Fruit fly (Drosophila melanogaster) whole organism, embryonic: Measurements from ENCODE around the gene ssp3.

Experiments used
- B-H1 ChIP-seq: fragments of 200-800 bp; sonication (Bioruptor generic); IDR thresholded peaks from 3 replicates; pipeline ENCODE4 v1.3.6; 2022; ENCODE audit warnings: missing biosample characterization, missing genetic modification characterization
- Blimp-1 ChIP-seq: fragments of 200-800 bp; sonication (Bioruptor generic); optimal IDR thresholded peaks from 3 replicates; lab custom pipeline; 2018; ENCODE audit warnings: missing biosample characterization, missing genetic modification characterization, mild to moderate bottlenecking, moderate library complexity, missing genetic modification reagents
- CG1024 ChIP-seq: fragments of 200-800 bp; sonication (Bioruptor generic); IDR thresholded peaks from 2 replicates; pipeline ENCODE4 v1.3.6; 2022; ENCODE audit warnings: missing biosample characterization, missing genetic modification characterization
- CG10431 ChIP-seq: fragments of 200-800 bp; sonication (Bioruptor generic); optimal IDR thresholded peaks from 3 replicates; lab custom pipeline; 2018; ENCODE audit warnings: missing biosample characterization, mild to moderate bottlenecking, missing genetic modification characterization
- CG10959 ChIP-seq: fragments of 200-800 bp; sonication (Bioruptor generic); IDR thresholded peaks from 2 replicates; pipeline ENCODE4 v1.3.6; 2022; ENCODE audit warnings: missing biosample characterization, missing genetic modification characterization
- CG11247 ChIP-seq: fragments of 200-800 bp; sonication (Bioruptor generic); IDR thresholded peaks from 2 replicates; pipeline ENCODE4 v1.3.6; 2022; ENCODE audit warnings: missing biosample characterization, missing genetic modification characterization
- CG11456 ChIP-seq: fragments of 200-800 bp; sonication (Bioruptor generic); IDR thresholded peaks from 3 replicates; pipeline ENCODE4 v1.3.6; 2022; ENCODE audit warnings: missing biosample characterization, missing genetic modification characterization
- CG12299 ChIP-seq: fragments of 200-800 bp; sonication (Bioruptor generic); optimal IDR thresholded peaks from 2 replicates; lab custom pipeline; 2018; ENCODE audit warnings: missing biosample characterization, mild to moderate bottlenecking, missing genetic modification characterization
- CG13894 ChIP-seq: fragments of 200-800 bp; sonication (Bioruptor generic); optimal IDR thresholded peaks from 3 replicates; lab custom pipeline; 2018; ENCODE audit warnings: missing biosample characterization, mild to moderate bottlenecking, missing genetic modification characterization, moderate library complexity
- CG15601 ChIP-seq: fragments of 200-800 bp; sonication (Bioruptor generic); optimal IDR thresholded peaks from 3 replicates; lab custom pipeline; 2019; ENCODE audit warnings: missing biosample characterization, mild to moderate bottlenecking, missing genetic modification characterization, moderate library complexity
- CG18599 ChIP-seq: fragments of 200-800 bp; sonication (Bioruptor generic); optimal IDR thresholded peaks from 3 replicates; lab custom pipeline; 2017; ENCODE audit warnings: missing biosample characterization, missing genetic modification characterization, mild to moderate bottlenecking, moderate library complexity, missing genetic modification reagents
- CG2875 ChIP-seq: fragments of 200-800 bp; sonication (Bioruptor generic); optimal IDR thresholded peaks from 2 replicates; lab custom pipeline; 2017; ENCODE audit warnings: missing biosample characterization, mild to moderate bottlenecking, missing genetic modification characterization, missing genetic modification reagents
- CG3065 ChIP-seq: fragments of 200-800 bp; sonication (Bioruptor generic); optimal IDR thresholded peaks from 2 replicates; lab custom pipeline; 2016; ENCODE audit warnings: missing biosample characterization, missing genetic modification characterization
- CG31365 ChIP-seq: fragments of 200-800 bp; sonication (Bioruptor generic); optimal IDR thresholded peaks from 2 replicates; lab custom pipeline; 2018; ENCODE audit warnings: missing biosample characterization, mild to moderate bottlenecking, missing genetic modification characterization
- CG34422 ChIP-seq: fragments of 200-800 bp; sonication (Bioruptor generic); IDR thresholded peaks from 3 replicates; pipeline ENCODE4 v1.3.6; 2022; ENCODE audit warnings: missing biosample characterization, missing genetic modification characterization
- CG4282 ChIP-seq: fragments of 200-800 bp; sonication (Bioruptor generic); optimal IDR thresholded peaks from 2 replicates; lab custom pipeline; 2016; ENCODE audit warnings: missing biosample characterization, missing genetic modification characterization
- CG6813 ChIP-seq: fragments of 200-800 bp; sonication (Bioruptor generic); optimal IDR thresholded peaks from 2 replicates; lab custom pipeline; 2017; ENCODE audit warnings: missing biosample characterization, missing genetic modification characterization, mild to moderate bottlenecking, moderate library complexity, missing genetic modification reagents
- CG7271 ChIP-seq: fragments of 200-800 bp; sonication (Bioruptor generic); optimal IDR thresholded peaks from 2 replicates; lab custom pipeline; 2018; ENCODE audit warnings: missing biosample characterization, mild to moderate bottlenecking, missing genetic modification characterization, moderate library complexity
- CG7963 ChIP-seq: fragments of 200-800 bp; sonication (Bioruptor generic); IDR thresholded peaks from 3 replicates; pipeline ENCODE4 v1.3.6; 2022; ENCODE audit warnings: missing biosample characterization, missing genetic modification characterization; ENCODE audit not compliant: partially characterized antibody
- CG8281 ChIP-seq: fragments of 200-800 bp; sonication (Bioruptor generic); optimal IDR thresholded peaks from 2 replicates; lab custom pipeline; 2018; ENCODE audit warnings: missing biosample characterization, mild to moderate bottlenecking, missing genetic modification characterization, moderate library complexity
- CG8765 ChIP-seq: fragments of 200-800 bp; sonication (Bioruptor generic); IDR thresholded peaks from 2 replicates; pipeline ENCODE4 v1.3.6; 2022; ENCODE audit warnings: missing biosample characterization, missing genetic modification characterization
- CG9215 ChIP-seq: fragments of 200-800 bp; sonication (Bioruptor generic); IDR thresholded peaks from 2 replicates; pipeline ENCODE4 v1.3.6; 2022; ENCODE audit warnings: missing biosample characterization, missing genetic modification characterization
- CG9609 ChIP-seq: fragments of 200-800 bp; sonication (Bioruptor generic); optimal IDR thresholded peaks from 3 replicates; lab custom pipeline; 2016; ENCODE audit warnings: missing biosample characterization, missing genetic modification characterization
- CHES-1-like ChIP-seq: fragments of 200-800 bp; sonication (Bioruptor generic); optimal IDR thresholded peaks from 2 replicates; lab custom pipeline; 2016; ENCODE audit warnings: missing biosample characterization, missing genetic modification characterization
- E2f1 ChIP-seq: fragments of 200-800 bp; sonication (Bioruptor generic); IDR thresholded peaks from 2 replicates; pipeline ENCODE4 v1.3.6; 2022; ENCODE audit warnings: missing biosample characterization, missing genetic modification characterization
- E2f2 ChIP-seq: fragments of 200-800 bp; sonication (Bioruptor generic); IDR thresholded peaks from 2 replicates; pipeline ENCODE4 v1.3.6; 2022; ENCODE audit warnings: missing biosample characterization, missing genetic modification characterization
- GATAe ChIP-seq: fragments of 200-800 bp; sonication (Bioruptor generic); conservative IDR thresholded peaks from 2 replicates; pipeline ENCODE4 v1.3.6; 2022; ENCODE audit warnings: missing biosample characterization, missing genetic modification characterization
- HLH54F ChIP-seq: fragments of 200-800 bp; sonication (Bioruptor generic); optimal IDR thresholded peaks from 3 replicates; lab custom pipeline; 2016; ENCODE audit warnings: missing biosample characterization, missing genetic modification characterization
- Hsf ChIP-seq: fragments of 200-800 bp; sonication (Bioruptor generic); optimal IDR thresholded peaks from 3 replicates; lab custom pipeline; 2016; ENCODE audit warnings: missing biosample characterization, missing genetic modification characterization
- Lim3 ChIP-seq: fragments of 200-800 bp; sonication (Bioruptor generic); IDR thresholded peaks from 2 replicates; pipeline ENCODE4 v1.3.6; 2022; ENCODE audit warnings: missing biosample characterization, missing genetic modification characterization
- NC2α ChIP-seq: fragments of 200-800 bp; sonication (Bioruptor generic); optimal IDR thresholded peaks from 2 replicates; lab custom pipeline; 2016; ENCODE audit warnings: missing biosample characterization, missing genetic modification characterization
- Nf-YA ChIP-seq: fragments of 200-800 bp; sonication (Bioruptor generic); IDR thresholded peaks from 2 replicates; pipeline ENCODE4 v1.3.6; 2022; ENCODE audit warnings: missing biosample characterization, missing genetic modification characterization
- Pdp1 ChIP-seq, 2 experiments: fragments of 200-800 bp; sonication (Bioruptor generic); optimal IDR thresholded peaks; 3 replicates each; lab custom pipeline; 2016; ENCODE audit warnings: missing biosample characterization in 2 of 2, missing genetic modification characterization in 2 of 2, mild to moderate bottlenecking in 1 of 2, moderate library complexity in 1 of 2
- Sox102F ChIP-seq: fragments of 200-800 bp; sonication (Bioruptor generic); optimal IDR thresholded peaks from 2 replicates; lab custom pipeline; 2018; ENCODE audit warnings: missing biosample characterization, mild to moderate bottlenecking, missing genetic modification characterization, moderate library complexity
- Ssrp ChIP-seq: fragments of 200-800 bp; sonication (Bioruptor generic); optimal IDR thresholded peaks from 2 replicates; lab custom pipeline; 2018; ENCODE audit warnings: missing biosample characterization, mild to moderate bottlenecking, missing genetic modification characterization, moderate library complexity
- abd-A ChIP-seq: fragments of 200-800 bp; sonication (Bioruptor generic); optimal IDR thresholded peaks from 3 replicates; lab custom pipeline; 2019; ENCODE audit warnings: missing biosample characterization, mild to moderate bottlenecking, missing genetic modification characterization, moderate library complexity
- amos ChIP-seq: fragments of 200-800 bp; sonication (Bioruptor generic); IDR thresholded peaks from 2 replicates; pipeline ENCODE4 v1.3.6; 2022; ENCODE audit warnings: missing biosample characterization, missing genetic modification characterization; ENCODE audit not compliant: partially characterized antibody
- az2 ChIP-seq: fragments of 200-800 bp; sonication (Bioruptor generic); optimal IDR thresholded peaks from 3 replicates; lab custom pipeline; 2016; ENCODE audit warnings: missing biosample characterization, missing genetic modification characterization
- br ChIP-seq: fragments of >200 bp; optimal IDR thresholded peaks from 2 replicates; lab custom pipeline; 2017
- chif ChIP-seq, 2 experiments: fragments of 200-800 bp; sonication (Bioruptor generic); optimal IDR thresholded peaks; 3 replicates each; lab custom pipeline; 2016; ENCODE audit warnings: missing biosample characterization in 2 of 2, missing genetic modification characterization in 2 of 2
- dm ChIP-seq: fragments of 200-800 bp; sonication (Bioruptor generic); optimal IDR thresholded peaks from 3 replicates; lab custom pipeline; 2016; ENCODE audit warnings: missing biosample characterization, missing genetic modification characterization
- esg ChIP-seq: fragments of 200-800 bp; sonication (Bioruptor generic); conservative IDR thresholded peaks from 2 replicates; pipeline ENCODE4 v1.3.6; 2022; ENCODE audit warnings: missing biosample characterization, missing genetic modification characterization
- grau ChIP-seq: fragments of 200-800 bp; optimal IDR thresholded peaks from 3 replicates; lab custom pipeline; 2019; ENCODE audit warnings: missing biosample characterization, mild to moderate bottlenecking, missing genetic modification characterization, moderate library complexity
- ham ChIP-seq: fragments of 200-800 bp; sonication (Bioruptor generic); IDR thresholded peaks from 2 replicates; pipeline ENCODE4 v1.3.6; 2022; ENCODE audit warnings: missing biosample characterization, missing genetic modification characterization
- hbn ChIP-seq: fragments of 200-800 bp; sonication (Bioruptor generic); IDR thresholded peaks from 2 replicates; pipeline ENCODE4 v1.3.6; 2022; ENCODE audit warnings: missing biosample characterization, missing genetic modification characterization; ENCODE audit not compliant: partially characterized antibody
- ken ChIP-seq: fragments of 200-800 bp; sonication (Bioruptor generic); IDR thresholded peaks from 3 replicates; pipeline ENCODE4 v1.3.6; 2022; ENCODE audit warnings: missing biosample characterization, missing genetic modification characterization
- pfk ChIP-seq: fragments of 200-800 bp; sonication (Bioruptor generic); optimal IDR thresholded peaks from 2 replicates; lab custom pipeline; 2018; ENCODE audit warnings: missing biosample characterization, mild to moderate bottlenecking, missing genetic modification characterization, moderate library complexity
- pita ChIP-seq: fragments of 200-800 bp; sonication (Bioruptor generic); optimal IDR thresholded peaks from 2 replicates; lab custom pipeline; 2017; ENCODE audit warnings: missing biosample characterization, mild to moderate bottlenecking, missing genetic modification characterization
- pum ChIP-seq: fragments of 200-800 bp; sonication (Bioruptor generic); optimal IDR thresholded peaks from 2 replicates; lab custom pipeline; 2016; ENCODE audit warnings: missing biosample characterization, missing genetic modification characterization
- row ChIP-seq: fragments of 200-800 bp; sonication (Bioruptor generic); IDR thresholded peaks from 3 replicates; pipeline ENCODE4 v1.3.6; 2022; ENCODE audit warnings: missing biosample characterization, missing genetic modification characterization
- schlank ChIP-seq: fragments of 200-800 bp; sonication (Bioruptor generic); optimal IDR thresholded peaks from 2 replicates; lab custom pipeline; 2018; ENCODE audit warnings: missing biosample characterization, mild to moderate bottlenecking, missing genetic modification characterization
- ssp ChIP-seq: fragments of 200-800 bp; sonication (Bioruptor generic); IDR thresholded peaks from 2 replicates; pipeline ENCODE4 v1.3.6; 2022; ENCODE audit warnings: missing biosample characterization, missing genetic modification characterization

The ssp3 gene

dm6 chr2L:18981484-18981883, 37.7 kb upstream of the ssp3 start (continued):
- TF ChIP-seq CG8281 (tag; lab: Kevin White, UChicago), result no peak
- no peak for TF ChIP-seq CG7271 (tag; lab: Kevin White, UChicago)
- no peak for TF ChIP-seq CG9609 (GFP tag; lab: Kevin White, UChicago)
- TF ChIP-seq GATAe (GFP tag; lab: Robert Waterston, UW), result no peak
- TF ChIP-seq br (lab: Kevin White, UChicago), result no peak
- TF ChIP-seq dm (GFP tag; lab: Kevin White, UChicago), result no peak
- no peak for TF ChIP-seq Hsf (GFP tag; lab: Kevin White, UChicago)
- TF ChIP-seq CG11456 (GFP tag; lab: Robert Waterston, UW), result no peak
- TF ChIP-seq CHES-1-like (GFP tag; lab: Kevin White, UChicago), result no peak
- TF ChIP-seq CG10431, result no peak
- TF ChIP-seq CG7963 (GFP tag; lab: Robert Waterston, UW), result no peak
- no peak for TF ChIP-seq abd-A
- no peak for TF ChIP-seq ham (GFP tag; lab: Robert Waterston, UW)
- no peak for TF ChIP-seq E2f2 (GFP tag; lab: Robert Waterston, UW)
- TF ChIP-seq az2, result no peak
- TF ChIP-seq Sox102F (GFP tag; lab: Kevin White, UChicago), result peak; percentile 0
- TF ChIP-seq chif (GFP tag; optimal IDR thresholded peaks at IDR 0.05; lab: Kevin White, UChicago), result no peak
- no peak for TF ChIP-seq pum (GFP tag; lab: Kevin White, UChicago)
- TF ChIP-seq row (GFP tag; lab: Robert Waterston, UW), result no peak
- no peak for TF ChIP-seq grau (tag; lab: Kevin White, UChicago)
- peak; percentile 33 for TF ChIP-seq CG15601 (tag; lab: Kevin White, UChicago)
- no peak for TF ChIP-seq ken (GFP tag; lab: Robert Waterston, UW)
- TF ChIP-seq HLH54F (GFP tag; lab: Kevin White, UChicago), result no peak
- no peak for TF ChIP-seq NC2α (GFP tag; lab: Kevin White, UChicago)
- no peak for TF ChIP-seq Lim3 (GFP tag; lab: Robert Waterston, UW)
- TF ChIP-seq CG11247 (GFP tag; lab: Robert Waterston, UW), result no peak
- TF ChIP-seq E2f1, result no peak
- TF ChIP-seq hbn (GFP tag; lab: Robert Waterston, UW), result no peak
- TF ChIP-seq B-H1, result no peak
- no peak for TF ChIP-seq CG18599 (GFP tag; lab: Kevin White, UChicago)
- no peak for TF ChIP-seq amos
- no peak for TF ChIP-seq CG34422 (GFP tag; lab: Robert Waterston, UW)
- TF ChIP-seq CG12299, result no peak
- no peak for TF ChIP-seq CG13894
- 0 out of 2 replicates have a peak, but pooled peaks have one; percentile 7 for TF ChIP-seq CG1024
- TF ChIP-seq Pdp1 (GFP tag; optimal IDR thresholded peaks at IDR 0.05; lab: Kevin White, UChicago), result no peak
- no peak for TF ChIP-seq CG3065 (GFP tag; lab: Kevin White, UChicago)
- TF ChIP-seq pfk (GFP tag; lab: Kevin White, UChicago), result no peak
- TF ChIP-seq schlank (tag; lab: Kevin White, UChicago), result no peak
- no peak for TF ChIP-seq esg (GFP tag; lab: Robert Waterston, UW)
- no peak for TF ChIP-seq CG8765 (GFP tag; lab: Robert Waterston, UW)
- TF ChIP-seq Blimp-1 (GFP tag; lab: Kevin White, UChicago), result peak; percentile 4
- TF ChIP-seq ssp (GFP tag; lab: Robert Waterston, UW), result no peak
- TF ChIP-seq Ssrp (tag; lab: Kevin White, UChicago), result no peak
- no peak for TF ChIP-seq CG6813 (GFP tag; lab: Kevin White, UChicago)
- TF ChIP-seq pita (GFP tag; lab: Kevin White, UChicago), result no peak
- TF ChIP-seq CG31365, result no peak
- TF ChIP-seq CG4282 (GFP tag; lab: Kevin White, UChicago), result no peak
- TF ChIP-seq CG9215 (GFP tag; lab: Robert Waterston, UW), result no peak
- TF ChIP-seq CG10959, result no peak
- TF ChIP-seq Nf-YA (GFP tag; lab: Robert Waterston, UW), result no peak
- peak; percentile 3 for TF ChIP-seq CG2875 (GFP tag; lab: Kevin White, UChicago)
